Worm (Caenorhabditis elegans): ENCODE measurements around the gene T28C12.15.
A peak's percentile ranks its signal among the peaks of the same experiment; 100 is the strongest.

The T28C12.15 gene

ce11 chrV:6357236-6357635, 35.7 kb upstream of the T28C12.15 start:
- no peak for TF ChIP-seq ztf-4 (tag; optimal IDR thresholded peaks at IDR 0.05)
- no peak for TF ChIP-seq zag-1 (tag; optimal IDR thresholded peaks at IDR 0.05)
- no peak for TF ChIP-seq blmp-1 (tag; optimal IDR thresholded peaks at IDR 0.05)
- TF ChIP-seq nhr-19 (GFP tag; conservative IDR thresholded peaks at IDR 0.05), result no peak
- TF ChIP-seq pqm-1 (tag; optimal IDR thresholded peaks at IDR 0.05), result no peak
- no peak for TF ChIP-seq rnt-1 (tag; optimal IDR thresholded peaks at IDR 0.05)
- TF ChIP-seq nhr-28 (tag; optimal IDR thresholded peaks at IDR 0.05), result no peak
- TF ChIP-seq nhr-237 (tag; optimal IDR thresholded peaks at IDR 0.05), result no peak
- peak; percentile 19 for TF ChIP-seq nhr-20 (tag; optimal IDR thresholded peaks at IDR 0.05)
- TF ChIP-seq dpl-1 (GFP tag; optimal IDR thresholded peaks at IDR 0.05), result no peak
- no peak for TF ChIP-seq grh-1 (GFP tag; IDR thresholded peaks at IDR 0.05)
- TF ChIP-seq aha-1 (tag; optimal IDR thresholded peaks at IDR 0.05), result no peak
- TF ChIP-seq tbx-2 (tag; optimal IDR thresholded peaks at IDR 0.05), result peak; percentile 19
- no peak for TF ChIP-seq C04F5.9 (tag; optimal IDR thresholded peaks at IDR 0.05)
- TF ChIP-seq unc-62 (GFP tag; optimal IDR thresholded peaks at IDR 0.05), result no peak
- no peak for TF ChIP-seq fkh-8 (tag; optimal IDR thresholded peaks at IDR 0.05)
- TF ChIP-seq ama-1 (optimal IDR thresholded peaks at IDR 0.05), result no peak
- peak; percentile 23 for TF ChIP-seq lin-14 (GFP tag; optimal IDR thresholded peaks at IDR 0.05)
- TF ChIP-seq unc-130 (tag; optimal IDR thresholded peaks at IDR 0.05), result no peak
- TF ChIP-seq egl-13 (tag; optimal IDR thresholded peaks at IDR 0.05), result no peak
- TF ChIP-seq efl-3 (GFP tag; optimal IDR thresholded peaks at IDR 0.05), result no peak
- TF ChIP-seq nhr-12 (tag; optimal IDR thresholded peaks at IDR 0.05), result no peak
- no peak for TF ChIP-seq nhr-11 (tag; optimal IDR thresholded peaks at IDR 0.05)
- TF ChIP-seq jun-1 (tag; optimal IDR thresholded peaks at IDR 0.05), result no peak
- no peak for TF ChIP-seq ceh-90 (tag; optimal IDR thresholded peaks at IDR 0.05)
- no peak for TF ChIP-seq ceh-8 (GFP tag; optimal IDR thresholded peaks at IDR 0.05)
- peak; percentile 12 for TF ChIP-seq nhr-77 (tag; optimal IDR thresholded peaks at IDR 0.05)
- TF ChIP-seq unc-98 (GFP tag; IDR thresholded peaks at IDR 0.05), result no peak
- no peak for TF ChIP-seq isw-1 (GFP tag; IDR thresholded peaks at IDR 0.05)
- TF ChIP-seq ets-5 (GFP tag; IDR thresholded peaks at IDR 0.05), result no peak
- no peak for TF ChIP-seq nhr-84 (tag; optimal IDR thresholded peaks at IDR 0.05)
- no peak for TF ChIP-seq hpl-2 (GFP tag; optimal IDR thresholded peaks at IDR 0.05)
- TF ChIP-seq ces-1 (GFP tag; optimal IDR thresholded peaks at IDR 0.05), result no peak
- no peak for TF ChIP-seq nhr-76 (tag; optimal IDR thresholded peaks at IDR 0.05)
- TF ChIP-seq lsy-2 (tag; optimal IDR thresholded peaks at IDR 0.05), result peak in 1 of 2 experiments; percentile 15

- no peak for TF ChIP-seq efl-3 (GFP tag; optimal IDR thresholded peaks at IDR 0.05)
- TF ChIP-seq ztf-4 (tag; optimal IDR thresholded peaks at IDR 0.05), result no peak
- TF ChIP-seq swsn-7 (tag; optimal IDR thresholded peaks at IDR 0.05), result no peak
- peak; percentile 16 for TF ChIP-seq lin-14 (GFP tag; optimal IDR thresholded peaks at IDR 0.05)
- no peak for TF ChIP-seq ceh-8 (GFP tag; optimal IDR thresholded peaks at IDR 0.05)
- peak; percentile 81 for TF ChIP-seq elt-2 (tag; optimal IDR thresholded peaks at IDR 0.05)
- no peak for TF ChIP-seq ces-1 (GFP tag; optimal IDR thresholded peaks at IDR 0.05)
- no peak for TF ChIP-seq ceh-90 (tag; optimal IDR thresholded peaks at IDR 0.05)
- TF ChIP-seq jun-1 (tag; optimal IDR thresholded peaks at IDR 0.05), result no peak
Measured at ce11 chrV:6355975-6356441, 34.4 kb upstream of the T28C12.15 start, which contains the start of gene bcl-11. Gene bcl-11, plus strand, starts transcription at chrV:6356025.

ce11 chrV:6355412-6355811, 33.8 kb upstream of the T28C12.15 start:
- TF ChIP-seq nhr-77 (tag; optimal IDR thresholded peaks at IDR 0.05) (no peak), efl-3 (GFP tag; optimal IDR thresholded peaks at IDR 0.05) (no peak), elt-3 (tag; optimal IDR thresholded peaks at IDR 0.05) (no peak), fkh-8 (tag; optimal IDR thresholded peaks at IDR 0.05) (no peak), skn-1 (tag; optimal IDR thresholded peaks at IDR 0.05) (no peak), unc-62 (GFP tag; optimal IDR thresholded peaks at IDR 0.05) (no peak), aha-1 (tag; optimal IDR thresholded peaks at IDR 0.05) (no peak), dpl-1 (GFP tag; optimal IDR thresholded peaks at IDR 0.05) (no peak), ztf-4 (tag; optimal IDR thresholded peaks at IDR 0.05) (no peak), unc-130 (tag; optimal IDR thresholded peaks at IDR 0.05) (no peak), tlp-1 (tag; optimal IDR thresholded peaks at IDR 0.05) (no peak)
